Worm (Caenorhabditis elegans) whole organism, L4/young adult: ENCODE results near the gene npr-15.

Experiments used
- W03F9.2 ChIP-seq: fragments of 150-350 bp; optimal IDR thresholded peaks from 2 replicates; lab custom pipeline; 2014; ENCODE audit warnings: missing biosample characterization, missing genetic modification characterization
- dao-5 ChIP-seq: sonication (generic microtip); optimal IDR thresholded peaks from 2 replicates; lab custom pipeline; 2016; ENCODE audit warnings: missing genotype, missing genetic modification characterization, moderate library complexity, missing compliant biosample characterization
- him-1 ChIP-seq: sonication (generic microtip); optimal IDR thresholded peaks from 2 replicates; lab custom pipeline; 2016; ENCODE audit warnings: missing genotype, missing genetic modification reagents, missing genetic modification characterization, missing compliant biosample characterization

- TF ChIP-seq him-1: no peak
- no peak for TF ChIP-seq W03F9.2 (tag; lab: Kevin White, UChicago)
- TF ChIP-seq dao-5: no peak
Observed at ce11 chrIII:3635844-3636243, 58.6 kb downstream of the npr-15 start, which contains the start of gene rilp-1.
